Fruit fly (Drosophila melanogaster): ENCODE measurements around the gene smog.

The smog gene

dm6 chr2L:4838494-4839320 lies 14.0 kb upstream of the smog start (continued):
- peak; percentile 24 for TF ChIP-seq CG8359 (GFP tag; optimal IDR thresholded peaks at IDR 0.05; ENCODE audit: borderline replicate concordance)
- TF ChIP-seq CG16815 (GFP tag; optimal IDR thresholded peaks at IDR 0.05) = no peak
- TF ChIP-seq H2.0 (GFP tag; IDR thresholded peaks at IDR 0.05) = no peak
- TF ChIP-seq CG11504 (tag; optimal IDR thresholded peaks at IDR 0.05) = no peak
- no peak for TF ChIP-seq CG10267 (tag; optimal IDR thresholded peaks at IDR 0.05)
- TF ChIP-seq ham (GFP tag; IDR thresholded peaks at IDR 0.05) = no peak
- TF ChIP-seq CG17829 (tag; optimal IDR thresholded peaks at IDR 0.05) = no peak
- no peak for TF ChIP-seq Dad (GFP tag; optimal IDR thresholded peaks at IDR 0.05)
- TF ChIP-seq CG15011 (GFP tag; optimal IDR thresholded peaks at IDR 0.05) = no peak
- TF ChIP-seq Vsx1 (GFP tag; optimal IDR thresholded peaks at IDR 0.05) = no peak
- no peak for TF ChIP-seq salm (tag; optimal IDR thresholded peaks at IDR 0.05)
- TF ChIP-seq CrebB (tag; optimal IDR thresholded peaks at IDR 0.05) = no peak
- peak; percentile 13 for TF ChIP-seq CG15514 (GFP tag; optimal IDR thresholded peaks at IDR 0.05)
- peak; percentile 79 for TF ChIP-seq CG15601 (tag; optimal IDR thresholded peaks at IDR 0.05)
- TF ChIP-seq CkIIα-i1 (GFP tag; IDR thresholded peaks at IDR 0.05) = no peak
- no peak for TF ChIP-seq pan (optimal IDR thresholded peaks at IDR 0.05)
- TF ChIP-seq pan (GFP tag; optimal IDR thresholded peaks at IDR 0.05 in 1 of 2, IDR thresholded peaks at IDR 0.05 in 1 of 2) = peak in 1 of 2 experiments; percentile 23
- no peak for TF ChIP-seq CG7556 (GFP tag; optimal IDR thresholded peaks at IDR 0.05)
- peak; percentile 32 for TF ChIP-seq CG10543 (GFP tag; optimal IDR thresholded peaks at IDR 0.05)
- TF ChIP-seq CG17385 (GFP tag; optimal IDR thresholded peaks at IDR 0.05) = no peak
- no peak for TF ChIP-seq CG2129 (GFP tag; IDR thresholded peaks at IDR 0.05; ENCODE audit: partially characterized antibody)
- peak; percentile 22 for TF ChIP-seq exex (tag; optimal IDR thresholded peaks at IDR 0.05)
- no peak for TF ChIP-seq C15 (GFP tag; IDR thresholded peaks at IDR 0.05)
- no peak for TF ChIP-seq Hr3 (GFP tag; optimal IDR thresholded peaks at IDR 0.05)
- TF ChIP-seq bowl (GFP tag; IDR thresholded peaks at IDR 0.05) = peak; percentile 5; the same call in 1 of the 2 replicates
- no peak for TF ChIP-seq Hmx (GFP tag; optimal IDR thresholded peaks at IDR 0.05)
- peak; percentile 25 for TF ChIP-seq unpg (GFP tag; optimal IDR thresholded peaks at IDR 0.05)
- TF ChIP-seq Mes4 (GFP tag; optimal IDR thresholded peaks at IDR 0.05) = peak; percentile 13
- TF ChIP-seq CG6683 (GFP tag; optimal IDR thresholded peaks at IDR 0.05) = peak; percentile 13
- no peak for TF ChIP-seq Lpt (GFP tag; optimal IDR thresholded peaks at IDR 0.05)
- TF ChIP-seq jing (GFP tag; optimal IDR thresholded peaks at IDR 0.05) = no peak
- TF ChIP-seq HHEX (GFP tag; optimal IDR thresholded peaks at IDR 0.05) = peak; percentile 49
- TF ChIP-seq lbe (GFP tag; optimal IDR thresholded peaks at IDR 0.05) = no peak
- TF ChIP-seq hkb (optimal IDR thresholded peaks at IDR 0.05) = no peak
- 0 out of 2 replicates have a peak, but pooled peaks have one; percentile 47 for TF ChIP-seq hkb (GFP tag; IDR thresholded peaks at IDR 0.05)
- no peak for TF ChIP-seq CG3065 (GFP tag; optimal IDR thresholded peaks at IDR 0.05)
- TF ChIP-seq BtbVII (GFP tag; optimal IDR thresholded peaks at IDR 0.05) = no peak
- no peak for TF ChIP-seq Stat92E (GFP tag; optimal IDR thresholded peaks at IDR 0.05)
- no peak for TF ChIP-seq z (GFP tag; IDR thresholded peaks at IDR 0.05)
- no peak for TF ChIP-seq Usf (GFP tag; optimal IDR thresholded peaks at IDR 0.05)
- no peak for TF ChIP-seq Bgb (GFP tag; IDR thresholded peaks at IDR 0.05; ENCODE audit: partially characterized antibody)
